Worm (Caenorhabditis elegans) whole organism, mixed stage, embryonic: ENCODE data around the gene perm-1.

ENCODE experiments used
- M03D4.4 ChIP-seq: sonication (generic microtip); optimal IDR thresholded peaks from 2 replicates; lab custom pipeline; 2017; ENCODE audit warnings: mild to moderate bottlenecking, missing genetic modification characterization, missing compliant biosample characterization
- blmp-1 ChIP-seq: fragments of 150-350 bp; optimal IDR thresholded peaks from 2 replicates; lab custom pipeline; 2014; ENCODE audit warnings: missing biosample characterization, missing genetic modification characterization
- ceh-39 ChIP-seq: fragments of 150-350 bp; optimal IDR thresholded peaks from 2 replicates; lab custom pipeline; 2014; ENCODE audit warnings: missing biosample characterization, missing genetic modification characterization
- ceh-43 ChIP-seq: fragments of 200-800 bp; sonication (Bioruptor generic); optimal IDR thresholded peaks from 2 replicates; lab custom pipeline; 2018; ENCODE audit warnings: mild to moderate bottlenecking, missing genetic modification characterization, moderate library complexity, missing compliant biosample characterization
- ces-1 ChIP-seq: fragments of 150-350 bp; optimal IDR thresholded peaks from 2 replicates; lab custom pipeline; 2014; ENCODE audit warnings: missing biosample characterization, missing genetic modification reagents, missing genetic modification characterization
- cnd-1 ChIP-seq: fragments of 200-800 bp; sonication (Bioruptor generic); optimal IDR thresholded peaks from 2 replicates; lab custom pipeline; 2018; ENCODE audit warnings: mild to moderate bottlenecking, missing genetic modification characterization, missing compliant biosample characterization
- elt-1 ChIP-seq: sonication (generic microtip); optimal IDR thresholded peaks from 2 replicates; lab custom pipeline; 2017; ENCODE audit warnings: missing genetic modification characterization, mild to moderate bottlenecking, missing compliant biosample characterization, antibody characterized with exemption, moderate library complexity, borderline replicate concordance; ENCODE audit not compliant: insufficient read depth
- elt-3 ChIP-seq: fragments of 150-350 bp; optimal IDR thresholded peaks from 2 replicates; lab custom pipeline; 2014; ENCODE audit warnings: missing biosample characterization, missing genetic modification characterization
- flh-1 ChIP-seq: fragments of 200-800 bp; sonication (Bioruptor generic); optimal IDR thresholded peaks from 2 replicates; lab custom pipeline; 2018; ENCODE audit warnings: mild to moderate bottlenecking, missing genetic modification characterization, moderate library complexity, missing compliant biosample characterization
- ham-2 ChIP-seq: fragments of 200-800 bp; sonication (Bioruptor generic); optimal IDR thresholded peaks from 2 replicates; lab custom pipeline; 2018; ENCODE audit warnings: mild to moderate bottlenecking, missing genetic modification characterization, missing compliant biosample characterization
- hlh-1 ChIP-seq: fragments of 150-350 bp; optimal IDR thresholded peaks from 2 replicates; lab custom pipeline; 2014; ENCODE audit warnings: missing biosample characterization, missing genetic modification reagents, missing genetic modification characterization
- lin-13 ChIP-seq: fragments of 150-350 bp; optimal IDR thresholded peaks from 2 replicates; lab custom pipeline; 2014; ENCODE audit warnings: missing biosample characterization, missing genetic modification characterization
- lin-32 ChIP-seq: fragments of 200-800 bp; sonication (Bioruptor generic); optimal IDR thresholded peaks from 2 replicates; lab custom pipeline; 2018; ENCODE audit warnings: mild to moderate bottlenecking, missing genetic modification characterization, missing compliant biosample characterization
- lsy-2 ChIP-seq: fragments of 150-350 bp; optimal IDR thresholded peaks from 2 replicates; lab custom pipeline; 2014; ENCODE audit warnings: missing biosample characterization, missing genetic modification characterization
- mab-5 ChIP-seq: fragments of 150-350 bp; optimal IDR thresholded peaks from 2 replicates; lab custom pipeline; 2014; ENCODE audit warnings: missing biosample characterization, missing genetic modification characterization
- mep-1 ChIP-seq: fragments of 150-350 bp; optimal IDR thresholded peaks from 2 replicates; lab custom pipeline; 2017; ENCODE audit warnings: missing biosample characterization, missing genetic modification reagents, missing genetic modification characterization, inconsistent platforms
- nhr-12 ChIP-seq: fragments of 150-350 bp; optimal IDR thresholded peaks from 2 replicates; lab custom pipeline; 2014; ENCODE audit warnings: missing biosample characterization, missing genetic modification characterization
- nhr-2 ChIP-seq: fragments of 150-350 bp; optimal IDR thresholded peaks from 2 replicates; lab custom pipeline; 2014; ENCODE audit warnings: missing biosample characterization, missing genetic modification characterization
- nhr-237 ChIP-seq: fragments of 150-350 bp; optimal IDR thresholded peaks from 2 replicates; lab custom pipeline; 2014; ENCODE audit warnings: missing biosample characterization, missing genetic modification characterization
- nhr-28 ChIP-seq: fragments of 150-350 bp; optimal IDR thresholded peaks from 2 replicates; lab custom pipeline; 2014; ENCODE audit warnings: missing biosample characterization, missing genetic modification characterization
- nhr-76 ChIP-seq: sonication (generic microtip); optimal IDR thresholded peaks from 2 replicates; lab custom pipeline; 2017; ENCODE audit warnings: missing biosample characterization, missing genetic modification characterization
- pha-4 ChIP-seq: fragments of 150-350 bp; optimal IDR thresholded peaks from 2 replicates; lab custom pipeline; 2018; ENCODE audit warnings: missing biosample characterization, missing genetic modification reagents, missing genetic modification characterization
- sem-2 ChIP-seq: fragments of 200-800 bp; sonication (Bioruptor generic); optimal IDR thresholded peaks from 2 replicates; lab custom pipeline; 2018; ENCODE audit warnings: mild to moderate bottlenecking, missing genetic modification characterization, missing compliant biosample characterization
- sptf-1 ChIP-seq: sonication (generic microtip); optimal IDR thresholded peaks from 2 replicates; lab custom pipeline; 2017; ENCODE audit warnings: mild to moderate bottlenecking, missing genetic modification characterization, moderate library complexity, missing compliant biosample characterization
- tbx-8 ChIP-seq: fragments of 200-800 bp; sonication (Bioruptor generic); optimal IDR thresholded peaks from 2 replicates; lab custom pipeline; 2018; ENCODE audit warnings: mild to moderate bottlenecking, missing genetic modification characterization, moderate library complexity, missing compliant biosample characterization
- unc-39 ChIP-seq: fragments of 150-350 bp; optimal IDR thresholded peaks from 2 replicates; lab custom pipeline; 2014; ENCODE audit warnings: missing biosample characterization, missing genetic modification characterization
- unc-62 ChIP-seq: fragments of 150-350 bp; optimal IDR thresholded peaks from 2 replicates; lab custom pipeline; 2014; ENCODE audit warnings: missing biosample characterization, missing genetic modification reagents, missing genetic modification characterization
- zip-8 ChIP-seq: fragments of 150-350 bp; optimal IDR thresholded peaks from 2 replicates; lab custom pipeline; 2014; ENCODE audit warnings: missing biosample characterization, missing genetic modification characterization

perm-1 gene

ce11 chrII:7842053-7842452 lies 38.6 kb upstream of the perm-1 start, which contains the start of gene klp-3:
Gene klp-3 (plus strand): TSS chrII:7842353.
- TF ChIP-seq ces-1 (GFP tag; lab: Kevin White, UChicago): no peak
- TF ChIP-seq nhr-2 (tag; lab: Kevin White, UChicago): no peak
- TF ChIP-seq ceh-43: no peak
- TF ChIP-seq elt-1 (tag; lab: Kevin White, UChicago): no peak
- TF ChIP-seq hlh-1 (tag; lab: Kevin White, UChicago): no peak
- TF ChIP-seq sptf-1 (tag; lab: Kevin White, UChicago): no peak
- TF ChIP-seq ham-2 (GFP tag; lab: Kevin White, UChicago): no peak
- TF ChIP-seq flh-1 (GFP tag; lab: Kevin White, UChicago): no peak
- TF ChIP-seq blmp-1 (tag; lab: Kevin White, UChicago): no peak
- TF ChIP-seq mab-5 (tag; lab: Kevin White, UChicago): no peak
- no peak for TF ChIP-seq sem-2 (GFP tag; lab: Kevin White, UChicago)
- TF ChIP-seq tbx-8 (GFP tag; lab: Kevin White, UChicago): no peak
- no peak for TF ChIP-seq M03D4.4
- no peak for TF ChIP-seq nhr-12 (tag; lab: Kevin White, UChicago)
- TF ChIP-seq lsy-2 (tag; lab: Kevin White, UChicago): no peak
- TF ChIP-seq nhr-28 (tag; lab: Kevin White, UChicago): no peak

ce11 chrII:7845571-7846236 lies 34.9 kb upstream of the perm-1 start, which contains the start of gene T09A5.4:
Gene T09A5.4 (plus strand): TSS chrII:7846186.
- TF ChIP-seq lin-13 (tag; lab: Kevin White, UChicago): no peak
- no peak for TF ChIP-seq elt-3 (tag; lab: Kevin White, UChicago)
- no peak for TF ChIP-seq unc-39 (tag; lab: Kevin White, UChicago)

ce11 chrII:7849697-7850096 lies 30.9 kb upstream of the perm-1 start, which contains the start of gene acr-7:
Gene acr-7 (minus strand): TSS chrII:7849797.
- no peak for TF ChIP-seq lsy-2 (tag; lab: Kevin White, UChicago)
- TF ChIP-seq tbx-8 (GFP tag; lab: Kevin White, UChicago): no peak
- no peak for TF ChIP-seq zip-8 (tag; lab: Kevin White, UChicago)

- no peak for TF ChIP-seq cnd-1
- TF ChIP-seq sem-2 (GFP tag; lab: Kevin White, UChicago): no peak
- TF ChIP-seq unc-62 (GFP tag; lab: Kevin White, UChicago): peak; percentile 7
Measured at ce11 chrII:7850575-7850974, 30.0 kb upstream of the perm-1 start.

ce11 chrII:7851480-7851879 lies 29.1 kb upstream of the perm-1 start:
- TF ChIP-seq ceh-43 (no peak), lin-32 (GFP tag; lab: Kevin White, UChicago) (no peak), ceh-39 (tag; lab: Kevin White, UChicago) (no peak), nhr-76 (no peak), lsy-2 (tag; lab: Kevin White, UChicago) (no peak)

- TF ChIP-seq nhr-237 (tag; lab: Kevin White, UChicago) (no peak), cnd-1 (no peak), flh-1 (GFP tag; lab: Kevin White, UChicago) (no peak), nhr-76 (no peak), ceh-43 (no peak), lin-13 (tag; lab: Kevin White, UChicago) (no peak), mep-1 (no peak), blmp-1 (tag; lab: Kevin White, UChicago) (no peak), pha-4 (no peak), elt-1 (tag; lab: Kevin White, UChicago) (no peak)
Measured at ce11 chrII:7853679-7854078, 26.9 kb upstream of the perm-1 start, which contains the start of gene T09A5.5. Gene T09A5.5 (minus strand): TSS chrII:7853779.
